Fruit fly (Drosophila melanogaster): ENCODE measurements around the gene ppk8.

ppk8 gene

DNA sequence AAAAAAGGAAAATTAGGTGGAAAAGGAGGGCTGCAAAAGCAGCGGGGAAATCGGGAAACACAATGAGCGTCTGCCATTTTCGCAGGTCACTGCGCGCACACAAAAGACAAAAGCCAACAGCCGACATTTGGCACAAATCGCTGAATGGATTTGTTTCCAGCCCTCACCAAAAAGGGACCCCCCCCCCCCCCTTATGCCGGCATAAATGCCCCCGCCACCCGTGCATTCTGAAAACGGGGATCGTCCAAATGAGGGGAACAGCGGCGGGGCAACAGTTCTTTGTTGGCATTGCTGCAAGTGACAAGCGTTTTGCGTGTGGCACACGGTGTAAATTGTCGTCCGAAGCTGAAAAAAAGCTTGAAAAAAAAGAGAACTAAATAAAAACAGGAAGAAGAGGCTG is at the start of gene ppk8:
Gene ppk8 (plus strand): TSS at position 301 of the 400 bp plus-strand sequence.
- TF ChIP-seq CTCF (optimal IDR thresholded peaks at IDR 0.05) (no peak), CG8478 (optimal IDR thresholded peaks at IDR 0.05) (no peak)

DNA sequence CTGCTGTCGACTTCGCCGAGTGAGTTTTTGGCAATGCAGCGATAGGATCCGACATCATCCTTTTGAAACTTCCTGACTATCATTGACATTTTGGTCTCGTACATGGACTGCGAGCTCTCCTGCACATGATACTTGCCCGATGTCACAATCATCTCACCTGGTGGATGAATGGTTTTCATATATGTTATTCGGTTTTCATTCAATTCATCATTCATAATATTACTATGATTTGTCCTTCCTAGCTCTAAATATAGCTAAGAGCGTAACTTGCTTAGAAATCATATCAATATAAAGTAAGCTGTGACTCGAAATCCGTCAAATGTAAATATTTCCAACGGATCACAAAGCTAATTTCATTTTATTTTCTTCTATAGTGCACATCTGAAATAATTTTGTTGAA is 43.6 kb upstream of the ppk8 start, which contains the start of gene CG13021:
Gene CG13021 (plus strand): TSS at position 301 of the 400 bp plus-strand sequence.
- TF ChIP-seq CG8478 (optimal IDR thresholded peaks at IDR 0.05) (no peak), CTCF (optimal IDR thresholded peaks at IDR 0.05) (no peak)

DNA sequence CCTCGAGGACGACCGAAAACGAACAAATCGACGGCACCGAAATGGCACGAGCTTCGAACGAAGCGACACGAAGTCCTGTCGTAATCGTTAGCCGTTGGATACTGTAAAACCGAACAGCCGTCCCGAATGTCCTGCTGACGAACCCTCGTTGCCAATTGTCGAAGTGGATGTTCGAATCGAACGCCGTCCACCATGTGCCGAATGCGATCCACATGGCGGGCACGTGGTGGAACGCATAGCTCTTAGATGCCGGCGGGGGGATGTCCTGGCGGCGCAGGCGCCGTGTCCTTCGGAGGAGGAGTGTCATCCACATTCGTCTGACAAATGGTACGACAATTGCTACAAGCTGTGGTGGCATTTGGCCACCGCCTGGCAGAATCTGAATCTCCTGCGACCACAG is 26.9 kb upstream of the ppk8 start:
- TF ChIP-seq CTCF (optimal IDR thresholded peaks at IDR 0.05) (no peak), CG8478 (optimal IDR thresholded peaks at IDR 0.05) (no peak)

DNA sequence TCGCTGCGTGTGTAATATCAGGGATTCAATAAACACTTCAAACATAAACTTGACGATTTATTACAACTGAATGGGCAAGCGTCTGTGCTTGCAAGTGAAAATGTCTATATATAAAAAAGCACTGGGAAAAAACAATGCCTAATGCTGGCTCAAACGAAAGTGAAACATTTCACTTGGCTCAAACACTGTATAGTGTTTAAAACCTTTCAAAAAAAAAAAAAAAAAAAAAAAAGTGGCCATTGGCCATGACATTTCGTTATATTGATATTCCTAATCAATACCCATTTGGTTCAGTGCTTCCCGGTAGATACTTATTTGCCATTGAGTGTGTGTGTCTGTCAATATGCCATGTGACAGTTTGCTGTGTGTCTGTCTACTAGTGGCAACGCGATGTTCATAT is 18.8 kb upstream of the ppk8 start:
- TF ChIP-seq CG8478 (optimal IDR thresholded peaks at IDR 0.05) (no peak), CTCF (optimal IDR thresholded peaks at IDR 0.05) (no peak)

DNA sequence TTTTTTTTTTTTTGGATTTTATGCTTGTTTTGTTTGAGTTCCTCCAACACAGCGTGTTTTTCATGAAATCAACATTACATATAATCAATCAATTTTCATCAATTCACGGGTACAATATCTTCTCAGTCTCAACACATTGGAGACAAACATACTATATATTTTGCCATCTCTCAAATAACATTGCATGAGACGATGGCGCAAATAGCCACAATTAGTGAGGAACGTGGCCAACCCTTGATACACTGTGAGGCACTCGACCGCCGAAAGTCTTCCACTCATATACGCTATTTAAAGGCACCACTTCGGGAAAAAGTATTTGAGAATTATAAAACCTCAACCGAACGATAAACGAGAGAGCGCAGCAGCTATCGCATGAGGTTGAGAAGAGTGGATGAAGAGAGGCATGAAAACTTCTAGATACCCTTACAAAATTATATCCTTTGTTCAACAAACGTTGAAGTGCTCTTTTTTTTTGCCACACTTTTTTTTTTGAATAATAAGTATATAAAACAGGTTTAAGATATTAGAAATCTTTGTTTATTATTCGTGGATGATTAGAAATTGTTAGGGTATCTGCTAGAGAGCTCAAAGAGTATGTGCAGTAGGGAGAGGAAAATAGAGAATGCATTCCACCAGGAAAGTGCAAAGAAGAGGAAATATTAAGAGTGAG is 11.6 kb upstream of the ppk8 start:
- TF ChIP-seq CG8478 (optimal IDR thresholded peaks at IDR 0.05) (no peak), CTCF (optimal IDR thresholded peaks at IDR 0.05) (no peak)

DNA sequence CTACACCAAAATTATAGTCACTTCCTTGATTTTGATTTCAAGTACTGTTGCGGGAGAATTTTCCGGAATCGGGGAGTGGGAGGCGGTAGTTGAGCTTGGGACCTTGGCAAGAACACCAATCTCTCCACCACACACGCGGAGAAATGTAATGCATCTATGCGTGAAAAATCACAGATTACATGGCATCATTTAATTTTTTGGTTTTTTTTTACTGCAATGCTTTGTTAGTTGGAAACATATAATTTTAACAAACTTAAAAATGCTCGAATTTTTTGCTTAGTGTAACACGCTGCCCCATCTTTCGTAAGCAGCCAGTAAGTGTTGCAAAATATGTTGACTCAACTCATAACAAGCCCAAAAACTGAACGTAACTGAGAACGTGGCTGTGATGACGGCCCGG is 9.0 kb upstream of the ppk8 start:
- TF ChIP-seq CG8478 (optimal IDR thresholded peaks at IDR 0.05) (no peak), CTCF (optimal IDR thresholded peaks at IDR 0.05) (no peak)

DNA sequence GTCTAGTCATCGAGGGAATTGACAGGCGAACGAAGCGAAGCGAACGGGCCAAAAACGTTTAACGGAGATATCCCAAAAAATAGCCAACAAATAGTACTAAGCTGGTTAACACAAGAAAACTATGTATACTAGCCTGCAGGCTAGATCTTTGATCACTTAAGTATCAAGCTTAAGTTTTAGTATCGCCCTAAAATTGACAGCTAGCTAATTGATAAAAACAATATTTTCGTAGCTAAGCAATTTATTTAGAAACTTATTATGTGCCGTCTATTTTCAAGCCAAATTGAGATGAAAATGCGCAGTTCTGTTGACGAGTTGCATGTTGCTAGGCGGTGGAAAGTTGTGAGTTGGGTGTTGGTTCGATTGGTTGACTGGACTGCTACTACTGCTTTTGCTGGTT is 8.3 kb upstream of the ppk8 start:
- TF ChIP-seq CG8478 (optimal IDR thresholded peaks at IDR 0.05) (no peak), CTCF (optimal IDR thresholded peaks at IDR 0.05) (no peak)

DNA sequence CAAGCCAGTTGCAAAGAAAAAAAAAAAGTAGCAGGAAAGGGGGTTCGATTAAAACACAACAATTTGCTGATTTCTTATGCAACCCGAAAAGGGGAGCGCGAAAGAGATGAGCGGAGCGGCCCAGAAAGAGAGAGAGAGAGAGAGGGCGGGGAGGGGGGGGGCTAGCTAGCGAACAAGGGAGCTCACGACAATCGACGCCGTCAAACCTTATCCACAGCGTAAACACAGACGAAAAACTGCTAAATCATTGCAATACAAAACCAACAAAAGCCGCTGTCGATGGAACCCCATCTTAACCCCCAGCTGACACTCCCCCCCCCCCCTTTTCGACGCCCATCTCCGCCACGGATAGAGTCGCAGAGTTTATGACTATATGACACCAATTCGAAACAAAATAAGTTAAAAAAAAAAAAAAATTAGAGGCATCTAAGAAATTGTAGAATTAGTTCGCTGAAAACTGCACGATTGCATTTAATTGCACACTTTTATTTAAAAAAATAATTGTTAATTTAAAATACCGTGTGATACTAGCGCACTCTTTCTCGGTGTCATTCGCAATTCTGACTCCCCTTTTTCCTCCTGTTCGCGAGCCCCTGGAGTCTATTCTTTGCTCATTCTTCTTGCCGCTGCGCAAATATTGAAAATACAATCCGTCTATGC is 2.3 kb upstream of the ppk8 start:
- TF ChIP-seq CG8478 (optimal IDR thresholded peaks at IDR 0.05), result no peak
- no peak for TF ChIP-seq CTCF (optimal IDR thresholded peaks at IDR 0.05)

DNA sequence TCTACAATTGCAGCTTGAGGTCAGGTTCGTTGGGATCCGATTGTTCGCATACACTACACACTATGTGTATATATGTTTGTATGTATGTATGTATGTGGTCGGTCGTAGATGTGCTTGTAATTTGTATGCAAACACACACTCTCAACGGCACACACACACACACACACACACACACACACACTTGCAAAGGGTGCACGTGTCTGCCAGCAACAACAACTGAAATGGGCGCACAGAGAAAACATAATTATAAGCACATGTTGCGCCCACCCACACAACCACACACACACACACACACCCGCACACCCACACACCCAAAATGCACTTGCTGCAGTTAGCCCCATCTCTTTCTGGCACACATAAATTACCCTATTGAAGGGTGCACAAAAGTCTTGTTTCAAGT is 760 bp downstream of the ppk8 start:
- TF ChIP-seq CG8478 (optimal IDR thresholded peaks at IDR 0.05) (no peak), CTCF (optimal IDR thresholded peaks at IDR 0.05) (no peak)

DNA sequence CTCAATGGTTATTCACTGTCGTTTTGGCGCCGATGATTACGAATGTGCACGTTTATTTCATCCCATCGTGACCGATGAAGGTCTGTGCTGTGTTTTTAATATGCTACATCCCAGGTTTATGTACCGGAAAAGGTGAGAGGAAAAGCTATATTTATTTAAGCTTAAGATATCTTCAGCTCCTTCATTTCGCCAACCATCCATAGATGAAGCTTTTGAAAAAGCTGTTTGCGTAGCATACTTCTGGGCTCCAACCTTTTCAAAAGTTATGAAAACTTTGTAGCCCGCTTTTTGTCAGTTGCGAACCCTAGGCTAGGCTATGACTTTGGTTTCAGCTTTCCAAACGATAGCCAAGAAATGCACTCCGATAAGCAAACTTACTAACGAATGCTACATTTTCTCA is 12.6 kb downstream of the ppk8 start:
- TF ChIP-seq CTCF (optimal IDR thresholded peaks at IDR 0.05) (no peak), CG8478 (optimal IDR thresholded peaks at IDR 0.05) (no peak)

DNA sequence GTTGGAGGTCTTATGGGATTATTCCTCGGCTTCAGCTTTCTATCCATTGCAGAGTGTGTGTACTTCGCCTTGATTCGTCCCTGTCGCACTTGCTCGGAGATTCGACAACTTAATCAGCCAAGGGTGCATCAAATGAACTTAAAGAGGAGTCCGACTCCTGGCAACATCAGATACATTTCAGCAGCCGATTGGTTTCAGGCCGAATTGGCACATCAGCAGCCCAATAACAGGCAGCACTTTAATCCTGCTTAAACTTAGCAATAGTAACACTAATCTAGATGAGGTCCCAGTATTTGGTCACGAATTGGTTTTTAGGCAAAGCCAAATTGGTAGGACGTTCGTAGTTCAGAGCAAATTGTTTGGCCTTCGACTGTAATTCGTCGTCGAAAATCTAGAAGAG is 13.9 kb downstream of the ppk8 start, which contains the start of gene DIP-alpha:
Gene DIP-alpha (minus strand): TSS at position 101 of the 400 bp plus-strand sequence.
- no peak for TF ChIP-seq CTCF (optimal IDR thresholded peaks at IDR 0.05)
- TF ChIP-seq CG8478 (optimal IDR thresholded peaks at IDR 0.05), result no peak

DNA sequence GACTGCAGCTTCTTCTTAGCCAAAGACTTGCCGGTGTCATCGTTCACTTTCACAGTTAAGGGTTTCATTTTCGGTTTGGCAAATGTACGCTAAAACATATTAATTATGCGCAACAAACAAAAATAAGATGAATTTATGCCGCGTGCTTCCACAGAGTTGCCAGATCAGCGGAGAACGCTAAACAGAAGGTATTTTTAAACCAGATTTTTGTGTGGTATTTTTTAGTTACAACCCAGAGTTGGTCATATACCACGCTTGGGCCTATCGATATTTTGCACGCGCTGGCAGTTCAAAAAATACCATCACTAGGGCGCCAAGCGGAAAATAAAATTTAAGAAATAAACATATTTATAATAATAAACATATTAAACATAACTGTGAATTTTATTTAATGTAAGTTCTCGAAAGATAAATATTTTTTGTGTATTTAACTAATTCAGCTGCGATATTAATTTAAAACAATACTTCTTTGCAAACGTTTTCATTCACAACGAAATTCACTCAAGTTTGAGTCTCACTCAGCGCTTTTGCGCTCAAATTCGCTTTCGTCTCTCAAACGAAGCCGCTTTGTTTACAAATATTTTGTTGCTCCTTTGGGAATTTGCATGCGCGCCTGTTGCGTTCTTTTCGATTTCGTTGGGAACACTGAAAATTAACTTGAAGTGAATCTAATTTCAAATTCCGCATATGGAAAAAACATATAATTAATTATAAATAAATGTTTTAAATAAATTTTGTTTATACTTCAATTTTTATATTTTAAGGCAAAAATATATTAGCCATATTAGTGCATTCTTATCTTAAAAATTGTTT is 16.0 kb downstream of the ppk8 start, which contains the start of gene CG2875:
Gene CG2875 (minus strand): TSS at position 185 of the 813 bp plus-strand sequence.
- TF ChIP-seq CTCF (optimal IDR thresholded peaks at IDR 0.05) (peak in 1 of 2 experiments; percentile 32), CG8478 (optimal IDR thresholded peaks at IDR 0.05) (no peak)

DNA sequence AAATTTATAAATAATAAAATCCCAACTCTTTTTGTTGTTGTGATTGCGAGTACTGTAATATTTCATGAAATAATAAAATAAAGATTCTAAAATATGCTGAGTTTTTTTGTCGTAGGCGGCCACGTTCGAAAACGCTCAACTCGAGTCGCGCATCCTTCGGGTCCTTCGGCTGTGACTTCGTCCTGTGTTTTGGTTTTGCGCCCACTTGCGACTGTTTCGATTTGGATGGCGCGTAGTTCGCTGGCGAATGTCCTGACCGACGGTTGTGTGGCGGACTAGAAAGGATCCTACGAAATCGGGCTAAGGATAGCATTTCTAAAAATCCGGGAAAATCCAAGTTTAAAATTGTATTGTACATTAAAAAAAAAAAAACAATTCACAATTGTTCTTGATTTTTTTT is 16.7 kb downstream of the ppk8 start, which contains the start of gene AstA-R1:
Gene AstA-R1 (plus strand): TSS at position 231 of the 400 bp plus-strand sequence.
- TF ChIP-seq CG8478 (optimal IDR thresholded peaks at IDR 0.05) (no peak), CTCF (optimal IDR thresholded peaks at IDR 0.05) (no peak)

DNA sequence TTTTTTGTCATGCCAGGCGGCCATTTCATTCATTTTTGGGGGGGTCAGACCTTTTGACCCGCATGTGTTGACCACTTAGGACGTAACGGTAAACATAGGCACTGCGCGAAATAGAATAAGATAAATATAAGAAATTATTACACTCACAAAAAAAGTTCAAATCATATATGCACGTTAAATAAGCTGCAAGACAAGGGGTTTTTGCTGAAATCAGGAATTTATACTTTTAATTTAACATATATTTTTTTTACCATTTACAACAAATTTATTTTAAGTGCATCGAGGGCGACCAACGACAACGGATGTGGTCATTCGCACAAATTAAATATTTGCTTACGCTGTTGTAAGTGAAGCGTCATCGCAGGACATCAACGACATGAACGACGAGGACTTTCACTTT is 23.6 kb downstream of the ppk8 start:
- no peak for TF ChIP-seq CTCF (optimal IDR thresholded peaks at IDR 0.05)
- no peak for TF ChIP-seq CG8478 (optimal IDR thresholded peaks at IDR 0.05)

DNA sequence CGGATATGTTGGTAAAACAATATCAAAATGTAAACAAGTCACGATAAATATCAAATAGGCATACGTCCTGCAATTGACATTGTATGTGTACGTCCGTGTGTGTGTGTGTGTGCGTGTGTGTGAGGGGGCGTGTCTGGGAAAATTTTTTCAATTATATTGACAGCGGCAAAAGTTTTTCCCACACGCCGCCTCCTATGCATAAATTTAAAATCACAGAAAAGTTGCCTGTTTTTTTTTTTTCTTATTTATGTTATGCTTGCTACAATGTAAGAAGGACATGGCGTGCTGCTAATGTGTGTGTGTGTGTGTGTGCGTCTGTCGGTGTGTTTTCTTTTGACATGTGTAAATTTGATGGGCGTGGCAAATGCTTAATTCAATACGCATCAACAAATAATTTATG is 28.7 kb downstream of the ppk8 start:
- TF ChIP-seq CTCF (optimal IDR thresholded peaks at IDR 0.05), result no peak
- no peak for TF ChIP-seq CG8478 (optimal IDR thresholded peaks at IDR 0.05)

Data from S2 (cell line).